Worm (Caenorhabditis elegans) whole organism, young adult: ENCODE measurements around the gene T16G12.3.

ENCODE experiments used
- B0035.1 ChIP-seq: sonication (generic microtip); optimal IDR thresholded peaks from 2 replicates; lab custom pipeline; 2016; ENCODE audit warnings: missing genetic modification characterization, mild to moderate bottlenecking, missing compliant biosample characterization, missing genotype, missing genetic modification reagents
- C06A6.2 ChIP-seq: fragments of 200-800 bp; sonication (Bioruptor generic); conservative IDR thresholded peaks from 2 replicates; pipeline ENCODE4 v1.3.6; 2022; ENCODE audit warnings: missing genetic modification characterization, missing compliant biosample characterization
- C17E4.6 ChIP-seq: fragments of 200-800 bp; sonication (Bioruptor generic); IDR thresholded peaks from 2 replicates; pipeline ENCODE4 v1.3.6; 2022; ENCODE audit warnings: missing genetic modification reagents, missing genetic modification characterization, missing compliant biosample characterization
- F33H1.4 ChIP-seq: fragments of 200-800 bp; sonication (Bioruptor generic); IDR thresholded peaks from 2 replicates; pipeline ENCODE4 v1.3.6; 2022; ENCODE audit warnings: missing genetic modification reagents, missing genetic modification characterization, missing compliant biosample characterization
- F39B2.1 ChIP-seq: fragments of 200-800 bp; sonication (Bioruptor generic); IDR thresholded peaks from 2 replicates; pipeline ENCODE4 v1.3.6; 2022; ENCODE audit warnings: missing genetic modification reagents, missing genetic modification characterization, missing compliant biosample characterization
- F57A8.1 ChIP-seq: fragments of 200-800 bp; sonication (Bioruptor generic); optimal IDR thresholded peaks from 2 replicates; lab custom pipeline; 2018; ENCODE audit warnings: mild to moderate bottlenecking, missing genetic modification characterization, moderate library complexity, missing compliant biosample characterization
- F57C9.4 ChIP-seq: sonication (generic microtip); optimal IDR thresholded peaks from 2 replicates; lab custom pipeline; 2017; ENCODE audit warnings: mild to moderate bottlenecking, missing genetic modification characterization, missing compliant biosample characterization
- K12H6.12 ChIP-seq: fragments of 200-800 bp; sonication (Bioruptor generic); optimal IDR thresholded peaks from 2 replicates; lab custom pipeline; 2018; ENCODE audit warnings: mild to moderate bottlenecking, missing genetic modification characterization, missing compliant biosample characterization
- T07F8.4 ChIP-seq: sonication (generic microtip); optimal IDR thresholded peaks from 2 replicates; lab custom pipeline; 2016; ENCODE audit warnings: mild to moderate bottlenecking, missing genetic modification characterization, moderate library complexity, missing compliant biosample characterization
- ZK185.1 ChIP-seq: sonication (generic microtip); optimal IDR thresholded peaks from 2 replicates; lab custom pipeline; 2016; ENCODE audit warnings: mild to moderate bottlenecking, missing genetic modification characterization, missing compliant biosample characterization; ENCODE audit not compliant: poor library complexity, severe bottlenecking
- akir-1 ChIP-seq: fragments of 200-800 bp; sonication (Bioruptor generic); optimal IDR thresholded peaks from 2 replicates; lab custom pipeline; 2018; ENCODE audit warnings: mild to moderate bottlenecking, missing genetic modification characterization, moderate library complexity, missing compliant biosample characterization
- aptf-2 ChIP-seq: fragments of 200-800 bp; sonication (Bioruptor generic); conservative IDR thresholded peaks from 2 replicates; pipeline ENCODE4 v1.3.6; 2022; ENCODE audit warnings: missing genetic modification reagents, missing genetic modification characterization, missing compliant biosample characterization
- aptf-3 ChIP-seq: fragments of 200-800 bp; sonication (Bioruptor generic); IDR thresholded peaks from 2 replicates; pipeline ENCODE4 v1.3.6; 2022; ENCODE audit warnings: missing genetic modification characterization, missing compliant biosample characterization
- athp-1 ChIP-seq: sonication (generic microtip); optimal IDR thresholded peaks from 2 replicates; lab custom pipeline; 2017; ENCODE audit warnings: mild to moderate bottlenecking, missing genetic modification characterization, missing compliant biosample characterization
- attf-6 ChIP-seq: fragments of 200-800 bp; sonication (Bioruptor generic); IDR thresholded peaks from 2 replicates; pipeline ENCODE4 v1.3.6; 2022; ENCODE audit warnings: missing genetic modification reagents, missing genetic modification characterization, missing compliant biosample characterization
- cebp-1 ChIP-seq, 2 experiments: fragments of 200-800 bp in 1 of 2; sonication (Bioruptor generic) in 1 of 2; sonication (generic microtip) in 1 of 2; IDR thresholded peaks in 1 of 2; optimal IDR thresholded peaks in 1 of 2; 2 replicates each; pipeline versions ENCODE4 v1.3.6 to Lab custom; 2017 to 2022; ENCODE audit warnings: missing compliant biosample characterization in 2 of 2, missing genetic modification characterization in 2 of 2, mild to moderate bottlenecking in 1 of 2, missing genetic modification reagents in 1 of 2, moderate library complexity in 1 of 2
- cebp-2 ChIP-seq: fragments of 200-800 bp; sonication (Bioruptor generic); IDR thresholded peaks from 2 replicates; pipeline ENCODE4 v1.3.6; 2022; ENCODE audit warnings: missing genetic modification characterization, missing compliant biosample characterization
- ceh-27 ChIP-seq: fragments of 200-800 bp; sonication (Bioruptor generic); optimal IDR thresholded peaks from 2 replicates; lab custom pipeline; 2018; ENCODE audit warnings: mild to moderate bottlenecking, missing genetic modification characterization, moderate library complexity, missing compliant biosample characterization
- ceh-79 ChIP-seq: sonication (generic microtip); optimal IDR thresholded peaks from 2 replicates; lab custom pipeline; 2017; ENCODE audit warnings: mild to moderate bottlenecking, missing genetic modification characterization, missing compliant biosample characterization
- chd-7 ChIP-seq: sonication (generic microtip); optimal IDR thresholded peaks from 2 replicates; lab custom pipeline; 2016; ENCODE audit warnings: mild to moderate bottlenecking, missing genetic modification characterization, moderate library complexity, missing compliant biosample characterization
- dox-1 ChIP-seq: fragments of 200-800 bp; sonication (Bioruptor generic); IDR thresholded peaks from 2 replicates; pipeline ENCODE4 v1.3.6; 2022; ENCODE audit warnings: missing genetic modification reagents, missing genetic modification characterization, missing compliant biosample characterization
- egl-18 ChIP-seq: fragments of 200-800 bp; sonication (Bioruptor generic); IDR thresholded peaks from 2 replicates; pipeline ENCODE4 v1.3.6; 2022; ENCODE audit warnings: missing genetic modification reagents, missing genetic modification characterization, missing compliant biosample characterization
- ets-4 ChIP-seq: fragments of 200-800 bp; sonication (Bioruptor generic); optimal IDR thresholded peaks from 2 replicates; lab custom pipeline; 2018; ENCODE audit warnings: mild to moderate bottlenecking, missing genetic modification characterization, missing compliant biosample characterization
- hmg-1.2 ChIP-seq: fragments of 200-800 bp; sonication (Bioruptor generic); IDR thresholded peaks from 2 replicates; pipeline ENCODE4 v1.3.6; 2022; ENCODE audit warnings: missing genetic modification reagents, missing genetic modification characterization, missing compliant biosample characterization
- let-526 ChIP-seq: fragments of 200-800 bp; sonication (Bioruptor generic); IDR thresholded peaks from 2 replicates; pipeline ENCODE4 v1.3.6; 2022; ENCODE audit warnings: missing genetic modification reagents, missing genetic modification characterization, missing compliant biosample characterization
- let-607 ChIP-seq, 2 experiments: fragments of 200-800 bp in 1 of 2; sonication (Bioruptor generic) in 1 of 2; sonication (generic microtip) in 1 of 2; optimal IDR thresholded peaks; 2 replicates each; lab custom pipeline; 2016 to 2018; ENCODE audit warnings: mild to moderate bottlenecking in 2 of 2, missing compliant biosample characterization in 2 of 2, missing genetic modification characterization in 2 of 2, moderate library complexity in 2 of 2, missing genotype in 1 of 2
- lin-35 ChIP-seq, 3 experiments: fragments of 150-350 bp in 2 of 3; sonication (generic microtip) in 1 of 3; optimal IDR thresholded peaks; 2 replicates each; lab custom pipeline; 2014 to 2018; ENCODE audit warnings: missing biosample characterization in 3 of 3, missing genetic modification characterization in 3 of 3, missing genetic modification reagents in 3 of 3
- lin-40 ChIP-seq: sonication (generic microtip); optimal IDR thresholded peaks from 2 replicates; lab custom pipeline; 2016; ENCODE audit warnings: missing genetic modification characterization, mild to moderate bottlenecking, missing compliant biosample characterization, missing genotype, missing genetic modification reagents
- lin-54 ChIP-seq: fragments of 200-800 bp; sonication (Bioruptor generic); optimal IDR thresholded peaks from 2 replicates; lab custom pipeline; 2018; ENCODE audit warnings: mild to moderate bottlenecking, missing genetic modification characterization, missing compliant biosample characterization
- lir-1 ChIP-seq: fragments of 200-800 bp; sonication (Bioruptor generic); conservative IDR thresholded peaks from 2 replicates; pipeline ENCODE4 v1.3.6; 2022; ENCODE audit warnings: missing genetic modification reagents, missing genetic modification characterization, missing compliant biosample characterization
- lsl-1 ChIP-seq: fragments of 200-800 bp; sonication (Bioruptor generic); optimal IDR thresholded peaks from 2 replicates; lab custom pipeline; 2018; ENCODE audit warnings: mild to moderate bottlenecking, missing genetic modification characterization, moderate library complexity, missing compliant biosample characterization
- mxl-1 ChIP-seq: sonication (generic microtip); optimal IDR thresholded peaks from 2 replicates; lab custom pipeline; 2016; ENCODE audit warnings: missing genetic modification characterization, missing compliant biosample characterization
- nfya-2 ChIP-seq: fragments of 200-800 bp; sonication (Bioruptor generic); IDR thresholded peaks from 2 replicates; pipeline ENCODE4 v1.3.6; 2022; ENCODE audit warnings: missing genetic modification reagents, missing genetic modification characterization, missing compliant biosample characterization
- nhr-27 ChIP-seq: fragments of 200-800 bp; sonication (Bioruptor generic); optimal IDR thresholded peaks from 2 replicates; lab custom pipeline; 2018; ENCODE audit warnings: mild to moderate bottlenecking, missing genetic modification characterization, moderate library complexity, missing compliant biosample characterization
- nhr-80 ChIP-seq: sonication (generic microtip); optimal IDR thresholded peaks from 2 replicates; lab custom pipeline; 2016; ENCODE audit warnings: missing genetic modification characterization, missing compliant biosample characterization
- nhr-90 ChIP-seq: sonication (generic microtip); optimal IDR thresholded peaks from 2 replicates; lab custom pipeline; 2016; ENCODE audit warnings: missing genotype, mild to moderate bottlenecking, missing genetic modification characterization, missing compliant biosample characterization
- pha-4 ChIP-seq: fragments of 150-350 bp; sonication (generic microtip); optimal IDR thresholded peaks from 2 replicates; lab custom pipeline; 2014; ENCODE audit warnings: missing biosample characterization, missing genetic modification reagents, missing genetic modification characterization
- rcor-1 ChIP-seq: fragments of 200-800 bp; sonication (Bioruptor generic); IDR thresholded peaks from 2 replicates; pipeline ENCODE4 v1.3.6; 2022; ENCODE audit warnings: missing genetic modification reagents, missing genetic modification characterization, missing compliant biosample characterization
- repo-1 ChIP-seq: sonication (generic microtip); optimal IDR thresholded peaks from 2 replicates; lab custom pipeline; 2017; ENCODE audit warnings: mild to moderate bottlenecking, missing genetic modification characterization, missing compliant biosample characterization
- sea-2 ChIP-seq: fragments of 200-800 bp; sonication (Bioruptor generic); IDR thresholded peaks from 2 replicates; pipeline ENCODE4 v1.3.6; 2022; ENCODE audit warnings: missing genetic modification characterization, missing compliant biosample characterization
- snpc-4 ChIP-seq, 5 experiments: fragments of 150-350 bp in 1 of 5; sonication (generic microtip) in 4 of 5; optimal IDR thresholded peaks; 2 replicates each; lab custom pipeline; 2014 to 2018; ENCODE audit warnings: missing genetic modification characterization in 5 of 5, missing biosample characterization in 3 of 5, antibody characterized with exemption in 2 of 5, mild to moderate bottlenecking in 2 of 5, missing compliant biosample characterization in 2 of 5, missing genotype in 2 of 5, moderate library complexity in 2 of 5, missing genetic modification reagents in 1 of 5
- tbp1 ChIP-seq: fragments of 200-800 bp; sonication (Bioruptor generic); optimal IDR thresholded peaks from 2 replicates; lab custom pipeline; 2018; ENCODE audit warnings: mild to moderate bottlenecking, missing genetic modification characterization, missing compliant biosample characterization
- zfh-2 ChIP-seq: fragments of 200-800 bp; sonication (Bioruptor generic); conservative IDR thresholded peaks from 2 replicates; pipeline ENCODE4 v1.3.6; 2022; ENCODE audit warnings: missing genetic modification reagents, missing genetic modification characterization, missing compliant biosample characterization
- ztf-26 ChIP-seq: sonication (generic microtip); optimal IDR thresholded peaks from 2 replicates; lab custom pipeline; 2017; ENCODE audit warnings: missing genetic modification characterization, missing compliant biosample characterization
- ztf-28 ChIP-seq: fragments of 200-800 bp; sonication (Bioruptor generic); IDR thresholded peaks from 2 replicates; pipeline ENCODE4 v1.3.6; 2022; ENCODE audit warnings: missing genetic modification reagents, missing genetic modification characterization, missing compliant biosample characterization

T16G12.3 gene

DNA sequence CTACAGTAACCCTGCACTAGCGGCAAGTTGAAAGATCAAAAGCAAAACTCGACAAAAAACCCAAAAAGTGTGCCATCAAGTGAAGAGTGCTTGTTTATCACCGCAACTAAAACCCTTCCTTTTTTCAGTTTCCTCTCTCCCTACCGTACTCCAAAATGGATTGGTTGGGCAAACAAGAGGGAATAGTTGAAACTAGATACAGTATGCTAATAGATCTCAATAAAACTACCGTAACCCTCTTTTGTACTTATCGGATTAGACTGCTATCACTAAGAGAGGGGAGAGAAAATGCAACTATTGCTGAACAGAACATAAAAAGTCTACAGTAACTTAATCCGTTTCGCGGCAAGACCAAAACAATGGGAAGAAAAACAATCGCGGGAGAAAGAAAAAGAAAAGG lies 45.0 kb downstream of the T16G12.3 start:
- TF ChIP-seq nfya-2 (GFP tag; lab: Robert Waterston, UW) (0 out of 2 replicates have a peak, but pooled peaks have one; percentile 26), chd-7 (tag; lab: Kevin White, UChicago) (no peak)

DNA sequence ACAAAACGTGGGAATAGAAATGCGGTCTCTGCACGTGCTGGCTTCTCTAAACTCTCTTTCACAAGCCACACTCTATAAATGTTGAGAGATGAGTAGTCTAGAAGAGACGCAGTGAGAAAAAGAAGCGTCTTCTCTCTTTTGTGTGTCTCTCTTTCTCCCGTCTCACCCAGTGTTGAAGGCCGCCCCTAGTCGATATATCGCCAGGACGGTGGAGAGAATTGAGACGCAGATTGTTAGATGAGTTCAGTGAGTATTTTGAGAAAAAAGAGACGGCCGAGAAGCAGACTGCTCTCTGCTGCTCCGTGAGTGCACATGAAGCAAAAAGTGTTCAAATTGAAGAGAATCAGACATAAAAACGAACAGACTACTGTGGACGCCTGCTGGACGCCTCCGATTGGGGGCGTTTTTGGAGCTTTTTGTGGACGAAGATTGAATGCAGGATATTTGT lies 46.1 kb downstream of the T16G12.3 start:
- TF ChIP-seq F57A8.1 (GFP tag; lab: Kevin White, UChicago): no peak
- TF ChIP-seq repo-1 (tag; lab: Kevin White, UChicago): peak; percentile 40
- TF ChIP-seq F39B2.1 (GFP tag; lab: Robert Waterston, UW): no peak
- no peak for TF ChIP-seq attf-6 (GFP tag; lab: Robert Waterston, UW)
- TF ChIP-seq aptf-2 (GFP tag; lab: Robert Waterston, UW): no peak
- peak; percentile 33 for TF ChIP-seq ZK185.1 (tag; lab: Kevin White, UChicago)
- TF ChIP-seq nhr-80 (tag; lab: Kevin White, UChicago): peak; percentile 78
- TF ChIP-seq ztf-26: peak; percentile 59
- TF ChIP-seq let-607 (tag; optimal IDR thresholded peaks at IDR 0.05; lab: Kevin White, UChicago): peak in 1 of 2 experiments; percentile 64
- no peak for TF ChIP-seq F57C9.4
- TF ChIP-seq aptf-3: no peak
- peak; percentile 84 for TF ChIP-seq athp-1 (tag; lab: Kevin White, UChicago)
- peak; percentile 57 for TF ChIP-seq ets-4
- 0 out of 2 replicates have a peak, but pooled peaks have one; percentile 30 for TF ChIP-seq lir-1 (GFP tag; lab: Robert Waterston, UW)
- TF ChIP-seq ztf-28 (GFP tag; lab: Robert Waterston, UW): 0 out of 2 replicates have a peak, but pooled peaks have one; percentile 13
- peak; percentile 62 for TF ChIP-seq cebp-1 (GFP tag; IDR thresholded peaks at IDR 0.05; lab: Robert Waterston, UW)
- TF ChIP-seq cebp-1 (tag; optimal IDR thresholded peaks at IDR 0.05; lab: Kevin White, UChicago): peak; percentile 86
- TF ChIP-seq K12H6.12 (tag; lab: Kevin White, UChicago): peak; percentile 92
- peak; percentile 45 for TF ChIP-seq tbp1
- TF ChIP-seq hmg-1.2 (GFP tag; lab: Robert Waterston, UW): peak; percentile 94
- peak; percentile 5 for TF ChIP-seq nhr-90 (tag; lab: Kevin White, UChicago)
- no peak for TF ChIP-seq snpc-4 (GFP tag; optimal IDR thresholded peaks at IDR 0.05; lab: Kevin White, UChicago)
- TF ChIP-seq snpc-4 (tag; optimal IDR thresholded peaks at IDR 0.05; lab: Kevin White, UChicago): peak in 3 of 4 experiments; percentile 24 to 48 (median 32)
- TF ChIP-seq lsl-1 (GFP tag; lab: Kevin White, UChicago): no peak
- no peak for TF ChIP-seq nhr-27
- TF ChIP-seq mxl-1: no peak
- TF ChIP-seq ceh-27: peak; percentile 82
- TF ChIP-seq akir-1 (GFP tag; lab: Kevin White, UChicago): no peak
- no peak for TF ChIP-seq ceh-79
- TF ChIP-seq F33H1.4 (GFP tag; lab: Robert Waterston, UW): no peak
- no peak for TF ChIP-seq egl-18
- peak; percentile 27; the same call in 1 of the 2 replicates for TF ChIP-seq let-526 (GFP tag; lab: Robert Waterston, UW)
- TF ChIP-seq zfh-2 (GFP tag; lab: Robert Waterston, UW): peak; percentile 95
- no peak for TF ChIP-seq sea-2 (GFP tag; lab: Robert Waterston, UW)
- peak; percentile 66 for TF ChIP-seq lin-54 (GFP tag; lab: Kevin White, UChicago)
- peak; percentile 90 for TF ChIP-seq lin-40 (tag; lab: Kevin White, UChicago)
- TF ChIP-seq C17E4.6: no peak
- TF ChIP-seq lin-35 (GFP tag; optimal IDR thresholded peaks at IDR 0.05; lab: Kevin White, UChicago): peak in 1 of 3 experiments; percentile 77
- 0 out of 2 replicates have a peak, but pooled peaks have one; percentile 27 for TF ChIP-seq rcor-1 (GFP tag; lab: Robert Waterston, UW)
- TF ChIP-seq dox-1 (GFP tag; lab: Robert Waterston, UW): peak; percentile 78
- TF ChIP-seq T07F8.4: no peak
- peak; percentile 7 for TF ChIP-seq pha-4 (tag; lab: Kevin White, UChicago)
- peak; percentile 66; the same call in 1 of the 2 replicates for TF ChIP-seq C06A6.2 (GFP tag; lab: Robert Waterston, UW)
- no peak for TF ChIP-seq B0035.1
- TF ChIP-seq cebp-2 (GFP tag; lab: Robert Waterston, UW): no peak
